Worm (Caenorhabditis elegans): ENCODE data around the gene R04B5.1.

- no peak for TF ChIP-seq dao-5 (tag; optimal IDR thresholded peaks at IDR 0.05)
- TF ChIP-seq him-1 (tag; optimal IDR thresholded peaks at IDR 0.05): no peak
Measured at ce11 chrV:10073793-10074192, 4.4 kb downstream of the R04B5.1 start, which contains the start of gene F57A8.6.
